Fruit fly (Drosophila melanogaster): ENCODE data around the gene CG42688.
A peak's percentile ranks its signal among the peaks of the same experiment; 100 is the strongest.

CG42688 gene

DNA sequence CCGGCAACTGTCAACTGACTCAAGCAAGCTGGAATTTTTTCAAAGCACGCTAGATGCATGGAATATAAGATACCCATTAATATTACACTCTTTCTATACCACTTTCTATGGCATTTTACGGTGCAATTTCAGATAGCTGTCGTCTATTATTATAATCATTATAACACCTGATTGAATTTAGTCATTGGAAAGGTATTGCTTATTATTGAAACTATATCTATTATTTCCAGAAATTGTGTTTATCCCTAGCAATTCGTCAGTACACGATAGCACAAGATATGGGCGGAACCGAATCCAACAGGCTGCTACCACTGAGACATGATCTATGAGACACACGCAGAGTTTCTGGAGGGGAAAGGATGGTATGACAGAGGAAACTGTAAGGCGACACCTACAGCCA lies 36.9 kb upstream of the CG42688 start (continued):
- TF ChIP-seq Hmr (GFP tag; optimal IDR thresholded peaks at IDR 0.05): no peak
- TF ChIP-seq CG9817 (tag; optimal IDR thresholded peaks at IDR 0.05): no peak
- no peak for TF ChIP-seq Hr51 (GFP tag; optimal IDR thresholded peaks at IDR 0.05)
- no peak for TF ChIP-seq GATAe (GFP tag; conservative IDR thresholded peaks at IDR 0.05)
- TF ChIP-seq CG8281 (tag; optimal IDR thresholded peaks at IDR 0.05): no peak
- TF ChIP-seq onecut (GFP tag; IDR thresholded peaks at IDR 0.05): no peak
- TF ChIP-seq Trl (optimal IDR thresholded peaks at IDR 0.05): no peak
- TF ChIP-seq Trl (GFP tag; optimal IDR thresholded peaks at IDR 0.05): no peak
- TF ChIP-seq CG16863 (GFP tag; optimal IDR thresholded peaks at IDR 0.05): no peak
- TF ChIP-seq CG6791 (GFP tag; IDR thresholded peaks at IDR 0.05; ENCODE audit: partially characterized antibody): peak; percentile 40; the same call in 1 of the 3 replicates
- no peak for TF ChIP-seq CG1233 (GFP tag; optimal IDR thresholded peaks at IDR 0.05)
- no peak for TF ChIP-seq gt (GFP tag; IDR thresholded peaks at IDR 0.05)
- peak; percentile 91 for TF ChIP-seq sens (GFP tag)
- peak; percentile 54 for TF ChIP-seq gem (tag; optimal IDR thresholded peaks at IDR 0.05)
- no peak for TF ChIP-seq CG6654 (GFP tag; optimal IDR thresholded peaks at IDR 0.05)
- TF ChIP-seq CG10321 (GFP tag; IDR thresholded peaks at IDR 0.05): no peak
- no peak for TF ChIP-seq CG5953 (GFP tag; IDR thresholded peaks at IDR 0.05)
- peak; percentile 60 for TF ChIP-seq CG1603 (tag; optimal IDR thresholded peaks at IDR 0.05)
- peak; percentile 23 for TF ChIP-seq chn (GFP tag; optimal IDR thresholded peaks at IDR 0.05)
- TF ChIP-seq fd3F (GFP tag; optimal IDR thresholded peaks at IDR 0.05): no peak
- TF ChIP-seq CG3281 (GFP tag; optimal IDR thresholded peaks at IDR 0.05): no peak
- no peak for TF ChIP-seq CG1647 (GFP tag; optimal IDR thresholded peaks at IDR 0.05)
- TF ChIP-seq CG2875 (GFP tag; optimal IDR thresholded peaks at IDR 0.05): no peak
- TF ChIP-seq CG32532 (GFP tag; IDR thresholded peaks at IDR 0.05): no peak
- TF ChIP-seq CG8388 (GFP tag; optimal IDR thresholded peaks at IDR 0.05): peak; percentile 29
- no peak for TF ChIP-seq MTF-1 (GFP tag; optimal IDR thresholded peaks at IDR 0.05; ENCODE audit: borderline replicate concordance)
- TF ChIP-seq CG16815 (GFP tag; optimal IDR thresholded peaks at IDR 0.05): peak; percentile 38
- no peak for TF ChIP-seq Bdp1 (GFP tag; optimal IDR thresholded peaks at IDR 0.05)
- TF ChIP-seq CG7839 (tag; optimal IDR thresholded peaks at IDR 0.05): peak; percentile 37
- TF ChIP-seq kni (GFP tag; optimal IDR thresholded peaks at IDR 0.05): no peak
- no peak for TF ChIP-seq Ets65A (GFP tag)
- TF ChIP-seq knrl (GFP tag; IDR thresholded peaks at IDR 0.05; ENCODE audit: partially characterized antibody): no peak
- TF ChIP-seq Hey (tag; optimal IDR thresholded peaks at IDR 0.05): no peak
- TF ChIP-seq CHES-1-like (GFP tag; optimal IDR thresholded peaks at IDR 0.05): no peak
- no peak for TF ChIP-seq CG2116 (GFP tag; optimal IDR thresholded peaks at IDR 0.05)
- TF ChIP-seq CG12155 (GFP tag; optimal IDR thresholded peaks at IDR 0.05): no peak
- TF ChIP-seq Kr (GFP tag; optimal IDR thresholded peaks at IDR 0.05): peak; percentile 27
- TF ChIP-seq CG9609 (GFP tag; optimal IDR thresholded peaks at IDR 0.05): no peak
- TF ChIP-seq ase (GFP tag; IDR thresholded peaks at IDR 0.05): no peak
- no peak for TF ChIP-seq zen2 (GFP tag; IDR thresholded peaks at IDR 0.05; ENCODE audit: partially characterized antibody)
- peak; percentile 7 for TF ChIP-seq trem (tag; optimal IDR thresholded peaks at IDR 0.05)
- no peak for TF ChIP-seq Rfx (GFP tag; IDR thresholded peaks at IDR 0.05)
- TF ChIP-seq CG12391 (tag; optimal IDR thresholded peaks at IDR 0.05): peak; percentile 45
- TF ChIP-seq hth (optimal IDR thresholded peaks at IDR 0.05): peak; percentile 80
- no peak for TF ChIP-seq C15 (GFP tag; IDR thresholded peaks at IDR 0.05)
- TF ChIP-seq rib (GFP tag; IDR thresholded peaks at IDR 0.05): no peak
- TF ChIP-seq CG17328 (GFP tag; IDR thresholded peaks at IDR 0.05): peak; percentile 64
- no peak for TF ChIP-seq CG6272 (GFP tag; IDR thresholded peaks at IDR 0.05)
- no peak for TF ChIP-seq Ssrp (tag; optimal IDR thresholded peaks at IDR 0.05)
- no peak for TF ChIP-seq vfl (GFP tag; optimal IDR thresholded peaks at IDR 0.05)
- no peak for TF ChIP-seq CG15601 (tag; optimal IDR thresholded peaks at IDR 0.05)
- TF ChIP-seq bsh (GFP tag; optimal IDR thresholded peaks at IDR 0.05): no peak

All from whole organism, embryonic.